Fruit fly (Drosophila melanogaster): ENCODE measurements around the gene bnb.

The bnb gene

DNA sequence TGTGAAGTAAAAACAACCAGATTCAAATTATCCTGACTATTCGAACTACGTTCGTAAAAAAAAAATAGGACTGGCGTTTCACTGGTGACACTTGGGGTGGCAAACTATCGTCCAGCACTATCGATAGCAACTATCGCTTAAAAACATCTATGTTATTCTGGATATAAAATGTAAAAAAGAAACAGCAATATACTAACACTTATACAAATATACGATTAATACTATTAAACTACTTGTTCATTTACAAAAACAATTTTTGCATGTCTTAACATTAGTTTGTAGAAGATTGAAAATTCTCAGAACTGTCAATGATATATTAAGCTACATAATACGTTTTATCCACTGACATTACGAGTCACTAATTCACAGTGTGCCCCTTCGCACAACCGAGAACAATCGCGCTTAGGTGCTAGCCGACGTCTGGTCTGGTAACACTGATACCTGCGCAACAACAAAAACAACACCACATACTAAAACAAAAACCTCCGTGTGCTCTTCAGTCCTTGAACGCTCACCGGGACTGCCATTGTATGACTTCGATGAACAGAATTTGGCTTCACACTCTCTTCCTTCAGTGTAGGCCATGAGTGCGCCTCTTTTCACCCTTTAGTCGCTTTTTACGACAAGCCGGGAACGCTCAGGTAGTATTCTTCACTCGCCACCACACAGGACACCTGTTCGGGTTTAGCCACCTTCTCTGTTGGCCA lies 13.9 kb downstream of the bnb start, which contains the start of gene CG18259 (continued):
- TF ChIP-seq Ets97D (GFP tag; optimal IDR thresholded peaks at IDR 0.05) (peak; percentile 57), CG3163 (GFP tag; optimal IDR thresholded peaks at IDR 0.05) (no peak), CG13624 (GFP tag; optimal IDR thresholded peaks at IDR 0.05) (no peak), CG15601 (tag; optimal IDR thresholded peaks at IDR 0.05) (peak; percentile 20), Blimp-1 (GFP tag; optimal IDR thresholded peaks at IDR 0.05) (no peak), CG12769 (tag; optimal IDR thresholded peaks at IDR 0.05) (no peak), Dbx (GFP tag; IDR thresholded peaks at IDR 0.05) (no peak), Trl (optimal IDR thresholded peaks at IDR 0.05) (no peak), Trl (GFP tag; optimal IDR thresholded peaks at IDR 0.05) (no peak), CG3847 (GFP tag; IDR thresholded peaks at IDR 0.05) (peak; percentile 46), chm (GFP tag; IDR thresholded peaks at IDR 0.05) (no peak), al (GFP tag; IDR thresholded peaks at IDR 0.05) (no peak), sim (GFP tag; IDR thresholded peaks at IDR 0.05) (no peak), CG16813 (GFP tag; IDR thresholded peaks at IDR 0.05; ENCODE audit: partially characterized antibody) (peak; percentile 91), CG10979 (tag; optimal IDR thresholded peaks at IDR 0.05) (no peak), CG15269 (tag; optimal IDR thresholded peaks at IDR 0.05) (no peak), Tbp (GFP tag; optimal IDR thresholded peaks at IDR 0.05) (no peak), CG14050 (GFP tag; IDR thresholded peaks at IDR 0.05) (no peak), CG7963 (GFP tag; IDR thresholded peaks at IDR 0.05; ENCODE audit: partially characterized antibody) (no peak; the same call in 2 of the 3 replicates), sens-2 (GFP tag; IDR thresholded peaks at IDR 0.05) (no peak), Hr78 (GFP tag; optimal IDR thresholded peaks at IDR 0.05) (peak in 1 of 2 experiments; percentile 18), Lpt (GFP tag; optimal IDR thresholded peaks at IDR 0.05) (no peak), MESR4 (GFP tag; optimal IDR thresholded peaks at IDR 0.05) (peak; percentile 54), gt (GFP tag; IDR thresholded peaks at IDR 0.05) (no peak), nom (GFP tag; optimal IDR thresholded peaks at IDR 0.05) (no peak), CG8359 (GFP tag; optimal IDR thresholded peaks at IDR 0.05; ENCODE audit: borderline replicate concordance) (no peak), hkb (optimal IDR thresholded peaks at IDR 0.05) (peak; percentile 12), hkb (GFP tag; IDR thresholded peaks at IDR 0.05) (no peak), gfzf (GFP tag; optimal IDR thresholded peaks at IDR 0.05) (peak; percentile 80), E2f1 (GFP tag; IDR thresholded peaks at IDR 0.05) (no peak), CG6765 (GFP tag; optimal IDR thresholded peaks at IDR 0.05) (no peak), zfh2 (GFP tag; optimal IDR thresholded peaks at IDR 0.05) (no peak), HLH4C (GFP tag; IDR thresholded peaks at IDR 0.05; ENCODE audit: partially characterized antibody) (peak; percentile 70; the same call in 1 of the 3 replicates), ATbp (GFP tag; optimal IDR thresholded peaks at IDR 0.05) (no peak), CkIIα-i1 (GFP tag; IDR thresholded peaks at IDR 0.05) (no peak), ato (GFP tag; IDR thresholded peaks at IDR 0.05; ENCODE audit: partially characterized antibody) (0 out of 2 replicates have a peak, but pooled peaks have one; percentile 12), unpg (GFP tag; optimal IDR thresholded peaks at IDR 0.05) (no peak), Xrp1 (GFP tag; IDR thresholded peaks at IDR 0.05) (no peak), CG10431 (GFP tag; optimal IDR thresholded peaks at IDR 0.05) (no peak), CG6854 (GFP tag; optimal IDR thresholded peaks at IDR 0.05) (no peak), Vsx1 (GFP tag; optimal IDR thresholded peaks at IDR 0.05) (no peak), az2 (GFP tag; optimal IDR thresholded peaks at IDR 0.05) (no peak), CG1832 (GFP tag; optimal IDR thresholded peaks at IDR 0.05) (no peak), CG2120 (GFP tag; optimal IDR thresholded peaks at IDR 0.05) (no peak), CG10462 (GFP tag; optimal IDR thresholded peaks at IDR 0.05) (no peak), Doc3 (GFP tag; IDR thresholded peaks at IDR 0.05; ENCODE audit: partially characterized antibody) (peak; percentile 67), Ptx1 (GFP tag; IDR thresholded peaks at IDR 0.05) (no peak), CG11247 (GFP tag; IDR thresholded peaks at IDR 0.05) (no peak), pan (optimal IDR thresholded peaks at IDR 0.05) (no peak), pan (GFP tag; optimal IDR thresholded peaks at IDR 0.05 in 1 of 2, IDR thresholded peaks at IDR 0.05 in 1 of 2) (no peak)
